Worm (Caenorhabditis elegans) whole organism, L2 larva: ENCODE results near the gene catp-2.

ENCODE experiments used
- Y55F3AM.14 ChIP-seq: fragments of 200-800 bp; sonication (Bioruptor generic); optimal IDR thresholded peaks from 2 replicates; lab custom pipeline; 2018; ENCODE audit warnings: mild to moderate bottlenecking, missing genetic modification characterization, missing compliant biosample characterization
- lin-13 ChIP-seq: fragments of 150-350 bp; optimal IDR thresholded peaks from 2 replicates; lab custom pipeline; 2014; ENCODE audit warnings: missing biosample characterization, missing genetic modification reagents, missing genetic modification characterization
- mdl-1 ChIP-seq, 2 experiments: fragments of 150-350 bp in 1 of 2; sonication (generic microtip) in 1 of 2; optimal IDR thresholded peaks; 2 replicates each; lab custom pipeline; 2017; ENCODE audit warnings: missing biosample characterization in 2 of 2, missing genetic modification characterization in 2 of 2
- nhr-12 ChIP-seq: fragments of 150-350 bp; optimal IDR thresholded peaks from 2 replicates; lab custom pipeline; 2014; ENCODE audit warnings: missing biosample characterization, missing genetic modification characterization
- unc-62 ChIP-seq: fragments of 150-350 bp; optimal IDR thresholded peaks from 2 replicates; lab custom pipeline; 2014; ENCODE audit warnings: missing biosample characterization, missing genetic modification reagents, missing genetic modification characterization

DNA sequence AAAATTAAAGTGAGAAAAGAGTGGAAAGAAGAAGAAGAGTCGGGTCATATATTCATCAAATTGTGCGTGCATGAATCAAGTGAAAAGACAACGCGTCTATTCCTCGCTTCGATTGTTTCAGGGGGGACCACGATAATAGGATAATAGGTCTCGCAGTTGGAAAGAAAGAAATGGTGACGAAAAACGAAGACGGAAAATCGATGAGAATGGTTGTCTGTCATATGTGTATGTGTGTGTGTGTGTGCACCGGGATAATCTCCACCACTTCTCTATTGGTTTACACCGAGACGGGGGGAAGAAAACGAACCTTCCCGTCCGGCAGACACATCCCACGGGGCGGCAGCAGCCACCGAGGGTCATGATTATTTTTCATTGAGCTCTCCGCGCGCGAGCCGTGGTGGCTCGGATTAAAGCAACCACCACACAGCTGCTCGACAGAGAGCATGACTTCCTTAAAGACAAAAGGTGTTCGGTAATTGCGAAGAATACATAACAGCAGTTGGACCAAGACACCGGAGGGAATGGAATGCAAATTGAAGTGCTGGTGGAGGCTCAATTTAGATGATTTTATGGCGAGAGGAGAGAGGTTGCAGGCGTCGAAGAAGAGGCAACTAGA, 29.6 kb downstream of the catp-2 start:
- TF ChIP-seq unc-62 (GFP tag; lab: Kevin White, UChicago), result no peak
- TF ChIP-seq nhr-12 (tag; lab: Kevin White, UChicago), result no peak
- TF ChIP-seq lin-13 (GFP tag; lab: Kevin White, UChicago), result no peak
- no peak for TF ChIP-seq mdl-1 (tag; optimal IDR thresholded peaks at IDR 0.05; lab: Kevin White, UChicago)
- TF ChIP-seq Y55F3AM.14, result peak; percentile 9
